Fruit fly (Drosophila melanogaster) ovary, adult (tissue): ENCODE measurements around the gene ATPsynepsilonL.

ENCODE experiments used
- CG17801 ChIP-seq: fragments of 200-800 bp; optimal IDR thresholded peaks from 2 replicates; lab custom pipeline; 2019; ENCODE audit warnings: missing biosample characterization, mild to moderate bottlenecking, missing genetic modification characterization, moderate library complexity; ENCODE audit not compliant: partially characterized antibody

ATPsynepsilonL gene

dm6 chr3R:10137801-10138200 is 16.2 kb downstream of the ATPsynepsilonL start:
- TF ChIP-seq CG17801 (GFP tag; lab: Kevin White, UChicago) = no peak

dm6 chr3R:10138900-10139299 is 17.3 kb downstream of the ATPsynepsilonL start:
- no peak for TF ChIP-seq CG17801 (GFP tag; lab: Kevin White, UChicago)

- TF ChIP-seq CG17801 (GFP tag; lab: Kevin White, UChicago) = peak; percentile 66
These were observed 18.4 kb downstream of the ATPsynepsilonL start, which contains the start of gene tws for dm6 chr3R:10139649-10140598. Gene tws, minus strand, starts transcription at chr3R:10139772.

- TF ChIP-seq CG17801 (GFP tag; lab: Kevin White, UChicago) = no peak
These were observed 21.2 kb downstream of the ATPsynepsilonL start, which contains the start of gene CG42759 for dm6 chr3R:10142770-10143169. Gene CG42759, plus strand, starts transcription at chr3R:10143070.

dm6 chr3R:10144103-10144998 is 22.8 kb downstream of the ATPsynepsilonL start, which contains the start of the genes TAF1B and Invadolysin:
Gene TAF1B, minus strand, starts transcription at chr3R:10144184.
Gene Invadolysin, plus strand, starts transcription at chr3R:10144668.
- peak; percentile 33 for TF ChIP-seq CG17801 (GFP tag; lab: Kevin White, UChicago)

- TF ChIP-seq CG17801 (GFP tag; lab: Kevin White, UChicago) = no peak
These were observed 25.6 kb downstream of the ATPsynepsilonL start for dm6 chr3R:10147176-10147575.

- no peak for TF ChIP-seq CG17801 (GFP tag; lab: Kevin White, UChicago)
These were observed 26.9 kb downstream of the ATPsynepsilonL start for dm6 chr3R:10148376-10148887.

- no peak for TF ChIP-seq CG17801 (GFP tag; lab: Kevin White, UChicago)
These were observed 28.3 kb downstream of the ATPsynepsilonL start for dm6 chr3R:10149667-10150398.

- TF ChIP-seq CG17801 (GFP tag; lab: Kevin White, UChicago) = no peak
These were observed 29.0 kb downstream of the ATPsynepsilonL start for dm6 chr3R:10150555-10150954.

- TF ChIP-seq CG17801 (GFP tag; lab: Kevin White, UChicago) = no peak
These were observed 30.4 kb downstream of the ATPsynepsilonL start, which contains the start of gene CG34303 for dm6 chr3R:10151830-10152513. Gene CG34303, minus strand, starts transcription at chr3R:10151880.

dm6 chr3R:10153957-10154685 is 32.5 kb downstream of the ATPsynepsilonL start:
- no peak for TF ChIP-seq CG17801 (GFP tag; lab: Kevin White, UChicago)

dm6 chr3R:10161163-10161562 is 39.6 kb downstream of the ATPsynepsilonL start, which contains the start of gene CG6254:
Gene CG6254, minus strand, starts transcription at chr3R:10161331.
- TF ChIP-seq CG17801 (GFP tag; lab: Kevin White, UChicago) = peak; percentile 54

- TF ChIP-seq CG17801 (GFP tag; lab: Kevin White, UChicago) = no peak
These were observed 44.8 kb downstream of the ATPsynepsilonL start for dm6 chr3R:10166334-10166733.
